Worm (Caenorhabditis elegans) whole organism, L4 larva: Measurements from ENCODE around the gene nep-10.

ENCODE experiments used
- F10B5.3 ChIP-seq: sonication (generic microtip); optimal IDR thresholded peaks from 2 replicates; lab custom pipeline; 2016; ENCODE audit warnings: mild to moderate bottlenecking, missing genetic modification characterization, missing compliant biosample characterization
- F44E2.7 ChIP-seq: fragments of 200-800 bp; sonication (Bioruptor generic); IDR thresholded peaks from 2 replicates; pipeline ENCODE4 v2.1.2; 2022; ENCODE audit warnings: missing genetic modification characterization, missing compliant biosample characterization
- T20F7.1 ChIP-seq: fragments of 200-800 bp; sonication (Bioruptor generic); optimal IDR thresholded peaks from 2 replicates; lab custom pipeline; 2018; ENCODE audit warnings: mild to moderate bottlenecking, missing genetic modification characterization, missing compliant biosample characterization
- Y105C5A.15 ChIP-seq: fragments of 200-800 bp; sonication (Bioruptor generic); IDR thresholded peaks from 2 replicates; pipeline ENCODE4 v1.3.6; 2022; ENCODE audit warnings: missing genetic modification characterization, missing compliant biosample characterization
- Y75B8A.6 ChIP-seq: fragments of 200-800 bp; sonication (Bioruptor generic); IDR thresholded peaks from 2 replicates; pipeline ENCODE4 v1.3.6; 2022; ENCODE audit warnings: missing genetic modification reagents, missing genetic modification characterization, missing compliant biosample characterization
- aha-1 ChIP-seq: fragments of 150-350 bp; peaks from one replicate; lab custom pipeline; 2014; ENCODE audit warnings: missing biosample characterization, missing genetic modification characterization
- ama-1 ChIP-seq: fragments of 150-350 bp; optimal IDR thresholded peaks from 2 replicates; lab custom pipeline; 2014; ENCODE audit warnings: inconsistent platforms, mixed read lengths
- attf-4 ChIP-seq: sonication (generic microtip); optimal IDR thresholded peaks from 3 replicates; lab custom pipeline; 2017; ENCODE audit warnings: missing biosample characterization, missing genetic modification characterization
- ceh-32 ChIP-seq: sonication (generic microtip); optimal IDR thresholded peaks from 2 replicates; lab custom pipeline; 2016; ENCODE audit warnings: mild to moderate bottlenecking, missing genetic modification characterization, missing compliant biosample characterization; ENCODE audit not compliant: poor library complexity
- ceh-82 ChIP-seq: sonication (generic microtip); optimal IDR thresholded peaks from 2 replicates; lab custom pipeline; 2017; ENCODE audit warnings: missing biosample characterization, missing genetic modification characterization
- ctbp-1 ChIP-seq: fragments of 200-800 bp; sonication (Bioruptor generic); IDR thresholded peaks from 2 replicates; pipeline ENCODE4 v1.3.6; 2022; ENCODE audit warnings: missing genetic modification reagents, missing genetic modification characterization, missing compliant biosample characterization
- daf-12 ChIP-seq: fragments of 150-350 bp; optimal IDR thresholded peaks from 2 replicates; lab custom pipeline; 2014; ENCODE audit warnings: missing biosample characterization, missing genetic modification reagents, missing genetic modification characterization
- dpl-1 ChIP-seq: fragments of 150-350 bp; optimal IDR thresholded peaks from 2 replicates; lab custom pipeline; 2014; ENCODE audit warnings: missing biosample characterization, missing genetic modification reagents, missing genetic modification characterization
- egl-43 ChIP-seq: fragments of 200-800 bp; sonication (Bioruptor generic); IDR thresholded peaks from 2 replicates; pipeline ENCODE4 v1.3.6; 2022; ENCODE audit warnings: missing genetic modification reagents, missing genetic modification characterization, missing compliant biosample characterization
- fkh-10 ChIP-seq: fragments of 150-350 bp; optimal IDR thresholded peaks from 2 replicates; lab custom pipeline; 2014; ENCODE audit warnings: missing biosample characterization, missing genetic modification reagents, missing genetic modification characterization
- fos-1 ChIP-seq: fragments of 150-350 bp; optimal IDR thresholded peaks from 2 replicates; lab custom pipeline; 2014; ENCODE audit warnings: missing biosample characterization, missing genetic modification characterization
- hif-1 ChIP-seq, 2 experiments: sonication (generic microtip); optimal IDR thresholded peaks; 2 replicates each; lab custom pipeline; 2016 to 2017; ENCODE audit warnings: missing compliant biosample characterization in 2 of 2, missing genetic modification characterization in 2 of 2, missing genetic modification reagents in 2 of 2, missing genotype in 2 of 2, mild to moderate bottlenecking in 1 of 2
- hlh-11 ChIP-seq: fragments of 200-800 bp; sonication (Bioruptor generic); optimal IDR thresholded peaks from 2 replicates; lab custom pipeline; 2018; ENCODE audit warnings: mild to moderate bottlenecking, missing genetic modification characterization, missing compliant biosample characterization
- hlh-30 ChIP-seq: sonication (generic microtip); optimal IDR thresholded peaks from 2 replicates; lab custom pipeline; 2017; ENCODE audit warnings: antibody characterized with exemption, mild to moderate bottlenecking, missing genetic modification characterization, missing compliant biosample characterization; ENCODE audit not compliant: insufficient read depth
- hmg-1.1 ChIP-seq: fragments of 200-800 bp; sonication (Bioruptor generic); IDR thresholded peaks from 2 replicates; pipeline ENCODE4 v1.3.6; 2022; ENCODE audit warnings: missing genetic modification reagents, missing genetic modification characterization, missing compliant biosample characterization
- jun-1 ChIP-seq: fragments of 150-350 bp; optimal IDR thresholded peaks from 2 replicates; lab custom pipeline; 2014; ENCODE audit warnings: missing biosample characterization, missing genetic modification reagents, missing genetic modification characterization
- lim-7 ChIP-seq: fragments of 200-800 bp; sonication (Bioruptor generic); IDR thresholded peaks from 2 replicates; pipeline ENCODE4 v1.3.6; 2022; ENCODE audit warnings: missing genetic modification characterization, missing compliant biosample characterization
- lin-29 ChIP-seq: fragments of 200-800 bp; sonication (Bioruptor generic); IDR thresholded peaks from 2 replicates; pipeline ENCODE4 v1.3.6; 2022; ENCODE audit warnings: missing genetic modification reagents, missing genetic modification characterization, missing compliant biosample characterization
- lin-38 ChIP-seq: fragments of 200-800 bp; sonication (Bioruptor generic); IDR thresholded peaks from 2 replicates; pipeline ENCODE4 v1.3.6; 2022; ENCODE audit warnings: missing genetic modification reagents, missing genetic modification characterization, missing compliant biosample characterization
- lsy-2 ChIP-seq, 2 experiments: fragments of 150-350 bp in 1 of 2; sonication (generic microtip) in 1 of 2; optimal IDR thresholded peaks; 2 replicates each; lab custom pipeline; 2014 to 2017; ENCODE audit warnings: missing biosample characterization in 2 of 2, missing genetic modification characterization in 2 of 2
- madf-5 ChIP-seq, 2 experiments: fragments of 200-800 bp; sonication (Bioruptor generic); IDR thresholded peaks; 2 replicates each; pipeline ENCODE4 v1.3.6; 2022; ENCODE audit warnings: missing compliant biosample characterization in 2 of 2, missing genetic modification characterization in 2 of 2
- mdl-1 ChIP-seq, 2 experiments: fragments of 150-350 bp in 1 of 2; sonication (generic microtip) in 1 of 2; optimal IDR thresholded peaks; 2 replicates each; lab custom pipeline; 2014 to 2017; ENCODE audit warnings: missing biosample characterization in 2 of 2, missing genetic modification characterization in 2 of 2
- mep-1 ChIP-seq: fragments of 150-350 bp; sonication (generic microtip); optimal IDR thresholded peaks from 3 replicates; lab custom pipeline; 2014; ENCODE audit warnings: missing biosample characterization, missing genetic modification characterization
- mes-2 ChIP-seq: sonication (generic microtip); optimal IDR thresholded peaks from 2 replicates; lab custom pipeline; 2016; ENCODE audit warnings: missing genotype, mild to moderate bottlenecking, missing genetic modification characterization, missing compliant biosample characterization; ENCODE audit not compliant: poor library complexity, severe bottlenecking
- mxl-2 ChIP-seq: fragments of 200-800 bp; sonication (Bioruptor generic); conservative IDR thresholded peaks from 2 replicates; pipeline ENCODE4 v1.3.6; 2022; ENCODE audit warnings: missing genetic modification reagents, missing genetic modification characterization, missing compliant biosample characterization
- nhr-10 ChIP-seq: fragments of 150-350 bp; optimal IDR thresholded peaks from 2 replicates; lab custom pipeline; 2014; ENCODE audit warnings: missing biosample characterization, missing genetic modification characterization
- nhr-237 ChIP-seq: sonication (generic microtip); optimal IDR thresholded peaks from 2 replicates; lab custom pipeline; 2017; ENCODE audit warnings: missing biosample characterization, missing genetic modification characterization
- nhr-28 ChIP-seq: fragments of 150-350 bp; optimal IDR thresholded peaks from 2 replicates; lab custom pipeline; 2014; ENCODE audit warnings: missing biosample characterization, missing genetic modification characterization
- rbr-2 ChIP-seq: sonication (generic microtip); optimal IDR thresholded peaks from 2 replicates; lab custom pipeline; 2016; ENCODE audit warnings: missing genotype, missing genetic modification characterization, missing compliant biosample characterization
- saeg-2 ChIP-seq: fragments of 200-800 bp; sonication (Bioruptor generic); IDR thresholded peaks from 2 replicates; pipeline ENCODE4 v1.3.6; 2022; ENCODE audit warnings: missing genetic modification reagents, missing genetic modification characterization, missing compliant biosample characterization
- sdz-12 ChIP-seq: fragments of 200-800 bp; sonication (Bioruptor generic); optimal IDR thresholded peaks from 2 replicates; lab custom pipeline; 2018; ENCODE audit warnings: mild to moderate bottlenecking, missing genetic modification characterization, missing compliant biosample characterization
- set-16 ChIP-seq: fragments of 200-800 bp; sonication (Bioruptor generic); IDR thresholded peaks from 2 replicates; pipeline ENCODE4 v1.3.6; 2022; ENCODE audit warnings: missing genetic modification reagents, missing genetic modification characterization, missing compliant biosample characterization
- tag-97 ChIP-seq: fragments of 200-800 bp; sonication (Bioruptor generic); IDR thresholded peaks from 2 replicates; pipeline ENCODE4 v1.3.6; 2022; ENCODE audit warnings: missing genetic modification characterization, missing compliant biosample characterization
- unc-39 ChIP-seq: sonication (generic microtip); optimal IDR thresholded peaks from 2 replicates; lab custom pipeline; 2017; ENCODE audit warnings: missing biosample characterization, missing genetic modification characterization
- zfp-2 ChIP-seq: sonication (generic microtip); optimal IDR thresholded peaks from 2 replicates; lab custom pipeline; 2016; ENCODE audit warnings: mild to moderate bottlenecking, missing genetic modification characterization, missing compliant biosample characterization
- zfp-3 ChIP-seq: fragments of 200-800 bp; sonication (Bioruptor generic); conservative IDR thresholded peaks from 2 replicates; pipeline ENCODE4 v1.3.6; 2022; ENCODE audit warnings: missing genetic modification reagents, missing genetic modification characterization, missing compliant biosample characterization
- zip-2 ChIP-seq: fragments of 150-350 bp; optimal IDR thresholded peaks from 2 replicates; lab custom pipeline; 2014; ENCODE audit warnings: missing biosample characterization, missing genetic modification characterization

nep-10 gene

ce11 chrII:3429400-3429799 is 26.6 kb upstream of the nep-10 start, which contains the start of gene C16C8.18:
Gene C16C8.18, plus strand, starts transcription at chrII:3429700.
- TF ChIP-seq tag-97 (GFP tag; lab: Robert Waterston, UW) = no peak

- TF ChIP-seq ctbp-1 = 0 out of 2 replicates have a peak, but pooled peaks have one; percentile 33
- TF ChIP-seq hmg-1.1 (GFP tag; lab: Robert Waterston, UW) = peak; percentile 71
- no peak for TF ChIP-seq Y105C5A.15 (GFP tag; lab: Robert Waterston, UW)
- TF ChIP-seq lsy-2 (tag; optimal IDR thresholded peaks at IDR 0.05; lab: Kevin White, UChicago) = peak in 1 of 2 experiments; percentile 29
- no peak for TF ChIP-seq nhr-237 (tag; lab: Kevin White, UChicago)
- no peak for TF ChIP-seq mxl-2 (GFP tag; lab: Robert Waterston, UW)
- peak; percentile 93 for TF ChIP-seq aha-1
- TF ChIP-seq madf-5 (GFP tag; IDR thresholded peaks at IDR 0.05; lab: Robert Waterston, UW) = no peak
- TF ChIP-seq lin-38 = no peak
- TF ChIP-seq hlh-11 (tag; lab: Kevin White, UChicago) = peak; percentile 1
- no peak for TF ChIP-seq mes-2 (tag; lab: Kevin White, UChicago)
- TF ChIP-seq F44E2.7 (GFP tag; lab: Robert Waterston, UW) = no peak
- TF ChIP-seq fkh-10 (GFP tag; lab: Kevin White, UChicago) = no peak
- no peak for TF ChIP-seq zfp-2
- no peak for TF ChIP-seq Y75B8A.6
- no peak for TF ChIP-seq F10B5.3 (tag; lab: Kevin White, UChicago)
- TF ChIP-seq mep-1 (tag; lab: Kevin White, UChicago) = peak; percentile 46
- no peak for TF ChIP-seq fos-1 (tag; lab: Kevin White, UChicago)
- TF ChIP-seq nhr-10 (tag; lab: Kevin White, UChicago) = no peak
- peak in 1 of 2 experiments; percentile 47 for TF ChIP-seq mdl-1 (tag; optimal IDR thresholded peaks at IDR 0.05; lab: Kevin White, UChicago)
- no peak for TF ChIP-seq saeg-2
- TF ChIP-seq ceh-82 (tag; lab: Kevin White, UChicago) = no peak
- TF ChIP-seq lin-29 (GFP tag; lab: Robert Waterston, UW) = no peak
- TF ChIP-seq zip-2 (tag; lab: Kevin White, UChicago) = no peak
- no peak for TF ChIP-seq ceh-32 (tag; lab: Kevin White, UChicago)
- no peak for TF ChIP-seq jun-1 (tag; lab: Kevin White, UChicago)
- TF ChIP-seq dpl-1 (GFP tag; lab: Kevin White, UChicago) = no peak
- no peak for TF ChIP-seq lim-7 (GFP tag; lab: Robert Waterston, UW)
- peak; percentile 69 for TF ChIP-seq hlh-30 (tag; lab: Kevin White, UChicago)
- peak; percentile 41 for TF ChIP-seq rbr-2 (tag; lab: Kevin White, UChicago)
- 0 out of 2 replicates have a peak, but pooled peaks have one; percentile 20 for TF ChIP-seq egl-43 (GFP tag; lab: Robert Waterston, UW)
- no peak for TF ChIP-seq unc-39
- no peak for TF ChIP-seq daf-12 (tag; lab: Kevin White, UChicago)
- no peak for TF ChIP-seq zfp-3 (GFP tag; lab: Robert Waterston, UW)
- no peak for TF ChIP-seq T20F7.1 (GFP tag; lab: Kevin White, UChicago)
- peak; percentile 82 for TF ChIP-seq set-16 (GFP tag; lab: Robert Waterston, UW)
- no peak for TF ChIP-seq nhr-28 (tag; lab: Kevin White, UChicago)
- no peak for TF ChIP-seq attf-4 (tag; lab: Kevin White, UChicago)
- no peak for TF ChIP-seq ama-1 (lab: Kevin White, UChicago)
- TF ChIP-seq sdz-12 = no peak
- peak in 1 of 2 experiments; percentile 18 for TF ChIP-seq hif-1 (tag; optimal IDR thresholded peaks at IDR 0.05; lab: Kevin White, UChicago)
Observed at ce11 chrII:3428158-3428704, 25.5 kb upstream of the nep-10 start.
